Fruit fly (Drosophila melanogaster) whole organism, adult: ENCODE measurements around the gene CG13082.

ENCODE experiments used
- CG11617 ChIP-seq: fragments of 200-800 bp; sonication (Bioruptor generic); optimal IDR thresholded peaks from 2 replicates; lab custom pipeline; 2017; ENCODE audit warnings: mild to moderate bottlenecking, missing biosample characterization, missing genetic modification reagents, missing genetic modification characterization
- CG12768 ChIP-seq: fragments of 200-800 bp; sonication (Bioruptor generic); optimal IDR thresholded peaks from 2 replicates; lab custom pipeline; 2017; ENCODE audit warnings: missing biosample characterization, missing genetic modification characterization, mild to moderate bottlenecking, moderate library complexity, missing genetic modification reagents
- CG14711 ChIP-seq: fragments of 200-800 bp; sonication (Bioruptor generic); optimal IDR thresholded peaks from 2 replicates; lab custom pipeline; 2018; ENCODE audit warnings: missing biosample characterization, mild to moderate bottlenecking, missing genetic modification characterization, moderate library complexity
- CG1620 ChIP-seq: fragments of 200-800 bp; sonication (Bioruptor generic); optimal IDR thresholded peaks from 2 replicates; lab custom pipeline; 2016; ENCODE audit warnings: missing biosample characterization, missing genetic modification characterization
- CG33017 ChIP-seq: fragments of 200-800 bp; sonication (Bioruptor generic); optimal IDR thresholded peaks from 2 replicates; lab custom pipeline; 2018; ENCODE audit warnings: missing biosample characterization, mild to moderate bottlenecking, missing genetic modification characterization, moderate library complexity
- CG5204 ChIP-seq: fragments of 200-800 bp; sonication (Bioruptor generic); optimal IDR thresholded peaks from 2 replicates; lab custom pipeline; 2016; ENCODE audit warnings: missing biosample characterization, missing genetic modification characterization
- CG7045 ChIP-seq: fragments of 200-800 bp; sonication (Bioruptor generic); optimal IDR thresholded peaks from 2 replicates; lab custom pipeline; 2017; ENCODE audit warnings: missing biosample characterization, mild to moderate bottlenecking, missing genetic modification characterization
- CG7101 ChIP-seq: fragments of 200-800 bp; sonication (Bioruptor generic); optimal IDR thresholded peaks from 2 replicates; lab custom pipeline; 2018; ENCODE audit warnings: missing biosample characterization, mild to moderate bottlenecking, missing genetic modification characterization, moderate library complexity
- Clk ChIP-seq: fragments of 200-800 bp; sonication (Bioruptor generic); optimal IDR thresholded peaks from 2 replicates; lab custom pipeline; 2017; ENCODE audit warnings: missing biosample characterization, missing genetic modification characterization
- Crg-1 ChIP-seq: fragments of 200-800 bp; sonication (Bioruptor generic); optimal IDR thresholded peaks from 2 replicates; lab custom pipeline; 2016; ENCODE audit warnings: missing biosample characterization, missing genetic modification characterization
- Hr96 ChIP-seq: fragments of 200-800 bp; sonication (Bioruptor generic); optimal IDR thresholded peaks from 2 replicates; lab custom pipeline; 2016; ENCODE audit warnings: missing biosample characterization, missing genetic modification characterization
- Mnt ChIP-seq: fragments of 200-800 bp; sonication (Bioruptor generic); optimal IDR thresholded peaks from 2 replicates; lab custom pipeline; 2016; ENCODE audit warnings: missing biosample characterization, mild to moderate bottlenecking, missing genetic modification characterization
- bab1 ChIP-seq: fragments of 200-800 bp; sonication (Bioruptor generic); optimal IDR thresholded peaks from 3 replicates; lab custom pipeline; 2019; ENCODE audit warnings: missing biosample characterization, mild to moderate bottlenecking, missing genetic modification characterization, moderate library complexity
- cic ChIP-seq: fragments of 200-800 bp; sonication (Bioruptor generic); optimal IDR thresholded peaks from 2 replicates; lab custom pipeline; 2017; ENCODE audit warnings: missing biosample characterization, mild to moderate bottlenecking, missing genetic modification characterization, moderate library complexity
- cnc ChIP-seq, 2 experiments: fragments of >200 bp; optimal IDR thresholded peaks; 2 replicates each; lab custom pipeline; 2017
- kay ChIP-seq: fragments of 200-800 bp; sonication (Bioruptor generic); peaks from one replicate; lab custom pipeline; 2016; ENCODE audit warnings: missing biosample characterization, missing genetic modification characterization, borderline replicate concordance
- ovo ChIP-seq: fragments of 200-800 bp; sonication (Bioruptor generic); optimal IDR thresholded peaks from 2 replicates; lab custom pipeline; 2016; ENCODE audit warnings: missing biosample characterization, missing genetic modification characterization
- pad ChIP-seq: fragments of 200-800 bp; sonication (Bioruptor generic); optimal IDR thresholded peaks from 3 replicates; lab custom pipeline; 2017; ENCODE audit warnings: missing biosample characterization, missing genetic modification characterization, mild to moderate bottlenecking, moderate library complexity, missing genetic modification reagents
- tj ChIP-seq: fragments of 200-800 bp; sonication (Bioruptor generic); optimal IDR thresholded peaks from 3 replicates; lab custom pipeline; 2017; ENCODE audit warnings: missing biosample characterization, mild to moderate bottlenecking, missing genetic modification characterization, moderate library complexity
- toe ChIP-seq: fragments of 200-800 bp; sonication (Bioruptor generic); optimal IDR thresholded peaks from 2 replicates; lab custom pipeline; 2016; ENCODE audit warnings: missing biosample characterization, missing genetic modification characterization

Gene CG13082

DNA sequence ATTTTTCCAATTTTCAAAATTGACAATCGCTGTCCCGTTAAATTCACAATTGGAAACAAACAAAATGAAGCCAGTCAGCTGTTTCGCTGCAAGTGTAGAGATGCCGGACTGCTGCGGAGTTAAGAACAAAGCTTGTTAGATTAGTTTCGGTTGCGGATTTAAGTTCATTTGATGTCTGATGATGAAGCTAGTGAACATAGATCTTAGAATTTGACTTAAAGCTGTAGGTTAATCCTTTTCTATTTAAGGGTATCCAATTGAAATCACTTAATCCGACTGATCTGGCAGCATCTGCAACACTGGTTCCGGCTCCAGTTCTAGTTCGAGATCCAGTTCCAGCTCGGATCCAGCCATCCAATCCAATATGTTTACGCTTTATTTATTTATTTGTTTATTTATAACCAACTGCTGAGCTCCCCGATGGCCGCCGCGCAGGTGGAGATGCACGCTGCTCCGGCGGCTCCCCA is 45.7 kb downstream of the CG13082 start, which contains the start of the genes PCNA2 and CG10366:
TSS of gene PCNA2 (minus strand) at position 65 of the 467 bp plus-strand sequence.
TSS of gene CG10366 (plus strand) at position 310 of the 467 bp plus-strand sequence.
- TF ChIP-seq CG12768 (GFP tag; lab: Kevin White, UChicago) (peak; percentile 49), Hr96 (GFP tag; lab: Kevin White, UChicago) (peak; percentile 75), ovo (peak; percentile 61), tj (GFP tag; lab: Kevin White, UChicago) (peak; percentile 71), Crg-1 (peak; percentile 36), cic (GFP tag; lab: Kevin White, UChicago) (peak; percentile 9), CG33017 (tag; lab: Kevin White, UChicago) (peak; percentile 58), pad (GFP tag; lab: Kevin White, UChicago) (peak; percentile 40), kay (GFP tag; lab: Kevin White, UChicago) (no peak), CG1620 (GFP tag; lab: Kevin White, UChicago) (peak; percentile 79), CG14711 (peak; percentile 72), CG7101 (tag; lab: Kevin White, UChicago) (peak; percentile 70), CG5204 (GFP tag; lab: Kevin White, UChicago) (no peak), cnc (optimal IDR thresholded peaks at IDR 0.05; lab: Kevin White, UChicago) (no peak), Mnt (GFP tag; lab: Kevin White, UChicago) (peak; percentile 55), Clk (GFP tag; lab: Kevin White, UChicago) (no peak), CG11617 (GFP tag; lab: Kevin White, UChicago) (peak; percentile 72), toe (peak; percentile 79), bab1 (GFP tag; lab: Kevin White, UChicago) (peak; percentile 78), CG7045 (peak; percentile 28)

dm6 chr2L:19586436-19587333 is 48.5 kb downstream of the CG13082 start, which contains the start of gene Lar:
Lar (plus strand) TSS chr2L:19586623.
- TF ChIP-seq CG1620 (GFP tag; lab: Kevin White, UChicago), result no peak
- peak; percentile 34 for TF ChIP-seq CG7045
- TF ChIP-seq cic (GFP tag; lab: Kevin White, UChicago), result peak; percentile 72
- peak; percentile 61 for TF ChIP-seq CG11617 (GFP tag; lab: Kevin White, UChicago)
- peak; percentile 19 for TF ChIP-seq CG14711
- TF ChIP-seq bab1 (GFP tag; lab: Kevin White, UChicago), result peak; percentile 27
- no peak for TF ChIP-seq CG5204 (GFP tag; lab: Kevin White, UChicago)
- TF ChIP-seq CG12768 (GFP tag; lab: Kevin White, UChicago), result peak; percentile 46
- peak; percentile 23 for TF ChIP-seq Clk (GFP tag; lab: Kevin White, UChicago)
- TF ChIP-seq cnc (optimal IDR thresholded peaks at IDR 0.05; lab: Kevin White, UChicago), result no peak
- TF ChIP-seq Crg-1, result peak; percentile 60
- peak; percentile 1 for TF ChIP-seq pad (GFP tag; lab: Kevin White, UChicago)
- no peak for TF ChIP-seq kay (GFP tag; lab: Kevin White, UChicago)
- TF ChIP-seq Hr96 (GFP tag; lab: Kevin White, UChicago), result peak; percentile 47
- peak; percentile 43 for TF ChIP-seq tj (GFP tag; lab: Kevin White, UChicago)
- TF ChIP-seq CG7101 (tag; lab: Kevin White, UChicago), result peak; percentile 63
- TF ChIP-seq Mnt (GFP tag; lab: Kevin White, UChicago), result peak; percentile 38
- peak; percentile 32 for TF ChIP-seq CG33017 (tag; lab: Kevin White, UChicago)
- no peak for TF ChIP-seq ovo
- peak; percentile 56 for TF ChIP-seq toe

dm6 chr2L:19587334-19587659 is 49.1 kb downstream of the CG13082 start:
- no peak for TF ChIP-seq cnc (optimal IDR thresholded peaks at IDR 0.05; lab: Kevin White, UChicago)
- TF ChIP-seq Crg-1, result no peak
- TF ChIP-seq CG5204 (GFP tag; lab: Kevin White, UChicago), result no peak
- TF ChIP-seq CG33017 (tag; lab: Kevin White, UChicago), result no peak
- peak; percentile 14 for TF ChIP-seq tj (GFP tag; lab: Kevin White, UChicago)
- peak; percentile 38 for TF ChIP-seq cic (GFP tag; lab: Kevin White, UChicago)

- TF ChIP-seq CG7101 (tag; lab: Kevin White, UChicago) (no peak), ovo (no peak), Hr96 (GFP tag; lab: Kevin White, UChicago) (no peak), bab1 (GFP tag; lab: Kevin White, UChicago) (no peak), Crg-1 (no peak), kay (GFP tag; lab: Kevin White, UChicago) (no peak), CG33017 (tag; lab: Kevin White, UChicago) (no peak), pad (GFP tag; lab: Kevin White, UChicago) (no peak), toe (no peak), CG1620 (GFP tag; lab: Kevin White, UChicago) (no peak), Mnt (GFP tag; lab: Kevin White, UChicago) (no peak), CG11617 (GFP tag; lab: Kevin White, UChicago) (no peak), CG14711 (no peak), CG5204 (GFP tag; lab: Kevin White, UChicago) (no peak), cic (GFP tag; lab: Kevin White, UChicago) (no peak)
These were observed 50.7 kb downstream of the CG13082 start for dm6 chr2L:19588924-19589323.
